Fruit fly (Drosophila melanogaster): Measurements from ENCODE around the gene Myt1.

Gene Myt1

dm6 chr3L:5817177-5817576 lies 37.8 kb upstream of the Myt1 start:
- TF ChIP-seq CG2199 (GFP tag; IDR thresholded peaks at IDR 0.05) (peak; percentile 34; the same call in 1 of the 3 replicates), dmrt11E (tag; optimal IDR thresholded peaks at IDR 0.05) (peak; percentile 69), unpg (GFP tag; optimal IDR thresholded peaks at IDR 0.05) (no peak), p53 (GFP tag; optimal IDR thresholded peaks at IDR 0.05) (no peak), fu2 (GFP tag; optimal IDR thresholded peaks at IDR 0.05) (no peak), CG16779 (GFP tag; IDR thresholded peaks at IDR 0.05) (no peak), zf30C (GFP tag; optimal IDR thresholded peaks at IDR 0.05) (peak; percentile 54)

dm6 chr3L:5813016-5813415 lies 33.6 kb upstream of the Myt1 start, which contains the start of gene mad2:
mad2 (minus strand) TSS chr3L:5813093.
- TF ChIP-seq NC2β (GFP tag; optimal IDR thresholded peaks at IDR 0.05), result peak; percentile 34
- no peak for TF ChIP-seq ind (GFP tag; optimal IDR thresholded peaks at IDR 0.05)
- TF ChIP-seq CHES-1-like (GFP tag; optimal IDR thresholded peaks at IDR 0.05), result peak; percentile 5
- no peak for TF ChIP-seq CG17361 (GFP tag; IDR thresholded peaks at IDR 0.05)
- no peak; the same call in 1 of the 2 replicates for TF ChIP-seq CG32532 (GFP tag; IDR thresholded peaks at IDR 0.05)
- TF ChIP-seq ssp (GFP tag; IDR thresholded peaks at IDR 0.05), result 0 out of 2 replicates have a peak, but pooled peaks have one; percentile 25
- TF ChIP-seq dm (GFP tag; optimal IDR thresholded peaks at IDR 0.05), result no peak
- TF ChIP-seq Oaz (GFP tag; IDR thresholded peaks at IDR 0.05), result no peak
- TF ChIP-seq MBD-R2 (GFP tag; IDR thresholded peaks at IDR 0.05), result peak; percentile 65
- no peak for TF ChIP-seq lov (optimal IDR thresholded peaks at IDR 0.05)
- no peak for TF ChIP-seq lov (GFP tag; IDR thresholded peaks at IDR 0.05)
- TF ChIP-seq dysf (GFP tag; IDR thresholded peaks at IDR 0.05), result no peak
- no peak for TF ChIP-seq CG14965 (GFP tag; optimal IDR thresholded peaks at IDR 0.05; ENCODE audit: borderline replicate concordance)
- TF ChIP-seq eve (GFP tag; optimal IDR thresholded peaks at IDR 0.05), result no peak
- no peak for TF ChIP-seq tap (tag; optimal IDR thresholded peaks at IDR 0.05)
- TF ChIP-seq vfl (GFP tag; optimal IDR thresholded peaks at IDR 0.05), result no peak
- peak; percentile 13 for TF ChIP-seq YL-1 (GFP tag; optimal IDR thresholded peaks at IDR 0.05)
- peak; percentile 75 for TF ChIP-seq CG13624 (GFP tag; optimal IDR thresholded peaks at IDR 0.05)
- TF ChIP-seq br (optimal IDR thresholded peaks at IDR 0.05), result no peak
- TF ChIP-seq lilli (GFP tag; optimal IDR thresholded peaks at IDR 0.05), result peak; percentile 11
- peak; percentile 86 for TF ChIP-seq Med (GFP tag)
- peak; percentile 15 for TF ChIP-seq CG9876 (GFP tag; optimal IDR thresholded peaks at IDR 0.05)
- TF ChIP-seq CG14667 (GFP tag; IDR thresholded peaks at IDR 0.05), result no peak
- TF ChIP-seq Hand (GFP tag; optimal IDR thresholded peaks at IDR 0.05), result no peak
- peak; percentile 15 for TF ChIP-seq CG12299 (tag; optimal IDR thresholded peaks at IDR 0.05)
- TF ChIP-seq cad (GFP tag; optimal IDR thresholded peaks at IDR 0.05), result peak; percentile 20
- no peak for TF ChIP-seq gem (tag; optimal IDR thresholded peaks at IDR 0.05)
- no peak for TF ChIP-seq usp (GFP tag; optimal IDR thresholded peaks at IDR 0.05)
- TF ChIP-seq Hmr (GFP tag; optimal IDR thresholded peaks at IDR 0.05), result peak; percentile 75
- peak; percentile 25 for TF ChIP-seq sug (tag; optimal IDR thresholded peaks at IDR 0.05)
- TF ChIP-seq CG4360 (GFP tag; IDR thresholded peaks at IDR 0.05), result no peak
- peak; percentile 96 for TF ChIP-seq Dref (GFP tag; IDR thresholded peaks at IDR 0.05)
- peak; percentile 94 for TF ChIP-seq pita (GFP tag; optimal IDR thresholded peaks at IDR 0.05)
- TF ChIP-seq CG8388 (GFP tag; optimal IDR thresholded peaks at IDR 0.05), result no peak
- TF ChIP-seq Jarid2 (GFP tag; optimal IDR thresholded peaks at IDR 0.05), result no peak
- no peak for TF ChIP-seq ci (GFP tag; IDR thresholded peaks at IDR 0.05)
- no peak for TF ChIP-seq Blimp-1 (GFP tag; optimal IDR thresholded peaks at IDR 0.05)
- TF ChIP-seq CG7963 (GFP tag; IDR thresholded peaks at IDR 0.05; ENCODE audit: partially characterized antibody), result peak; percentile 54; the same call in 1 of the 3 replicates
- no peak for TF ChIP-seq rib (GFP tag; IDR thresholded peaks at IDR 0.05)
- no peak for TF ChIP-seq Rx (GFP tag; IDR thresholded peaks at IDR 0.05)
- no peak for TF ChIP-seq CG6175 (GFP tag; IDR thresholded peaks at IDR 0.05)
- no peak for TF ChIP-seq Hmx (GFP tag; optimal IDR thresholded peaks at IDR 0.05)
- no peak for TF ChIP-seq CG8478 (optimal IDR thresholded peaks at IDR 0.05)
- TF ChIP-seq CG12659 (GFP tag; optimal IDR thresholded peaks at IDR 0.05), result peak; percentile 55
- no peak for TF ChIP-seq CG32772 (GFP tag; IDR thresholded peaks at IDR 0.05)

Data from whole organism, embryonic.